Fruit fly (Drosophila melanogaster) whole organism, embryonic: ENCODE results near the gene CG11986.

ENCODE experiments used
- B-H1 ChIP-seq: fragments of 200-800 bp; sonication (Bioruptor generic); IDR thresholded peaks from 3 replicates; pipeline ENCODE4 v1.3.6; 2022; ENCODE audit warnings: missing biosample characterization, missing genetic modification characterization
- BEAF-32 ChIP-seq: fragments of 200-800 bp; sonication (Bioruptor generic); optimal IDR thresholded peaks from 3 replicates; lab custom pipeline; 2017; ENCODE audit warnings: missing biosample characterization, missing genetic modification characterization, mild to moderate bottlenecking, moderate library complexity, missing genetic modification reagents
- CG10431 ChIP-seq: fragments of 200-800 bp; sonication (Bioruptor generic); optimal IDR thresholded peaks from 3 replicates; lab custom pipeline; 2018; ENCODE audit warnings: missing biosample characterization, mild to moderate bottlenecking, missing genetic modification characterization
- CG14860 ChIP-seq: fragments of 200-800 bp; sonication (Bioruptor generic); IDR thresholded peaks from 3 replicates; pipeline ENCODE4 v1.3.6; 2022; ENCODE audit warnings: missing biosample characterization, missing genetic modification characterization; ENCODE audit not compliant: partially characterized antibody
- CG1602 ChIP-seq: fragments of 200-800 bp; sonication (Bioruptor generic); optimal IDR thresholded peaks from 3 replicates; lab custom pipeline; 2016; ENCODE audit warnings: missing biosample characterization, missing genetic modification characterization
- CG3065 ChIP-seq: fragments of 200-800 bp; sonication (Bioruptor generic); optimal IDR thresholded peaks from 2 replicates; lab custom pipeline; 2016; ENCODE audit warnings: missing biosample characterization, missing genetic modification characterization
- CG31365 ChIP-seq: fragments of 200-800 bp; sonication (Bioruptor generic); optimal IDR thresholded peaks from 2 replicates; lab custom pipeline; 2018; ENCODE audit warnings: missing biosample characterization, mild to moderate bottlenecking, missing genetic modification characterization
- CG3995 ChIP-seq: fragments of 200-800 bp; sonication (Bioruptor generic); optimal IDR thresholded peaks from 3 replicates; lab custom pipeline; 2016; ENCODE audit warnings: missing biosample characterization, missing genetic modification characterization
- CG43689 ChIP-seq: fragments of 200-800 bp; sonication (Bioruptor generic); IDR thresholded peaks from 2 replicates; pipeline ENCODE4 v1.3.6; 2022; ENCODE audit warnings: missing biosample characterization, missing genetic modification characterization
- CG6254 ChIP-seq: fragments of 200-800 bp; sonication (Bioruptor generic); optimal IDR thresholded peaks from 3 replicates; lab custom pipeline; 2017; ENCODE audit warnings: mild to moderate bottlenecking, missing biosample characterization, missing genetic modification reagents, missing genetic modification characterization
- CG6654 ChIP-seq: fragments of 200-800 bp; sonication (Bioruptor generic); optimal IDR thresholded peaks from 2 replicates; lab custom pipeline; 2017; ENCODE audit warnings: missing biosample characterization, mild to moderate bottlenecking, missing genetic modification characterization
- CG6689 ChIP-seq: fragments of 200-800 bp; sonication (Bioruptor generic); IDR thresholded peaks from 2 replicates; pipeline ENCODE4 v1.3.6; 2022; ENCODE audit warnings: missing biosample characterization, missing genetic modification characterization
- CG6813 ChIP-seq: fragments of 200-800 bp; sonication (Bioruptor generic); optimal IDR thresholded peaks from 2 replicates; lab custom pipeline; 2017; ENCODE audit warnings: missing biosample characterization, missing genetic modification characterization, mild to moderate bottlenecking, moderate library complexity, missing genetic modification reagents
- CG7357 ChIP-seq: fragments of 200-800 bp; sonication (Bioruptor generic); IDR thresholded peaks from 3 replicates; pipeline ENCODE4 v1.3.6; 2022; ENCODE audit warnings: missing biosample characterization, missing genetic modification characterization
- CG7987 ChIP-seq: fragments of 200-800 bp; sonication (Bioruptor generic); optimal IDR thresholded peaks from 2 replicates; lab custom pipeline; 2018; ENCODE audit warnings: missing biosample characterization, mild to moderate bottlenecking, missing genetic modification characterization, moderate library complexity
- CG8478 ChIP-seq: fragments of >200 bp; optimal IDR thresholded peaks from 2 replicates; lab custom pipeline; 2018
- CG9727 ChIP-seq: fragments of 200-800 bp; sonication (Bioruptor generic); optimal IDR thresholded peaks from 3 replicates; lab custom pipeline; 2017; ENCODE audit warnings: missing biosample characterization, mild to moderate bottlenecking, missing genetic modification characterization
- Dbx ChIP-seq: fragments of 200-800 bp; sonication (Bioruptor generic); IDR thresholded peaks from 3 replicates; pipeline ENCODE4 v1.3.6; 2022; ENCODE audit warnings: missing biosample characterization, missing genetic modification characterization
- Deaf1 ChIP-seq: fragments of 200-800 bp; optimal IDR thresholded peaks from 3 replicates; lab custom pipeline; 2019; ENCODE audit warnings: missing biosample characterization, mild to moderate bottlenecking, missing genetic modification characterization, moderate library complexity
- Doc2 ChIP-seq: fragments of 200-800 bp; sonication (Bioruptor generic); IDR thresholded peaks from 2 replicates; pipeline ENCODE4 v1.3.6; 2022; ENCODE audit warnings: missing biosample characterization, missing genetic modification characterization
- Dp ChIP-seq: fragments of 200-800 bp; sonication (Bioruptor generic); optimal IDR thresholded peaks from 2 replicates; lab custom pipeline; 2018; ENCODE audit warnings: missing biosample characterization, mild to moderate bottlenecking, missing genetic modification characterization, moderate library complexity
- Elba2 ChIP-seq: fragments of 200-800 bp; sonication (Bioruptor generic); optimal IDR thresholded peaks from 3 replicates; lab custom pipeline; 2016; ENCODE audit warnings: missing biosample characterization, missing genetic modification characterization
- H15 ChIP-seq: fragments of 200-800 bp; sonication (Bioruptor generic); IDR thresholded peaks from 3 replicates; pipeline ENCODE4 v1.3.6; 2022; ENCODE audit warnings: missing biosample characterization, missing genetic modification characterization
- H2.0 ChIP-seq: fragments of 200-800 bp; sonication (Bioruptor generic); IDR thresholded peaks from 2 replicates; pipeline ENCODE4 v1.3.6; 2022; ENCODE audit warnings: missing biosample characterization, missing genetic modification characterization
- HLH3B ChIP-seq: fragments of 200-800 bp; sonication (Bioruptor generic); IDR thresholded peaks from 2 replicates; pipeline ENCODE4 v1.3.6; 2022; ENCODE audit warnings: missing biosample characterization, missing genetic modification characterization
- HLH4C ChIP-seq: fragments of 200-800 bp; sonication (Bioruptor generic); IDR thresholded peaks from 3 replicates; pipeline ENCODE4 v1.3.6; 2022; ENCODE audit warnings: missing biosample characterization, missing genetic modification characterization; ENCODE audit not compliant: partially characterized antibody
- MESR4 ChIP-seq: fragments of 200-800 bp; sonication (Bioruptor generic); optimal IDR thresholded peaks from 2 replicates; lab custom pipeline; 2018; ENCODE audit warnings: missing biosample characterization, mild to moderate bottlenecking, missing genetic modification characterization, moderate library complexity
- Usf ChIP-seq: fragments of 200-800 bp; sonication (Bioruptor generic); optimal IDR thresholded peaks from 2 replicates; lab custom pipeline; 2017; ENCODE audit warnings: missing genotype, missing biosample characterization, missing genetic modification characterization
- ara ChIP-seq: fragments of 200-800 bp; sonication (Bioruptor generic); IDR thresholded peaks from 2 replicates; pipeline ENCODE4 v1.3.6; 2022; ENCODE audit warnings: missing biosample characterization, missing genetic modification characterization
- bigmax ChIP-seq: fragments of 200-800 bp; sonication (Bioruptor generic); optimal IDR thresholded peaks from 2 replicates; lab custom pipeline; 2018; ENCODE audit warnings: missing biosample characterization, mild to moderate bottlenecking, missing genetic modification characterization
- cg ChIP-seq: fragments of 200-800 bp; sonication (Bioruptor generic); optimal IDR thresholded peaks from 3 replicates; lab custom pipeline; 2019; ENCODE audit warnings: missing biosample characterization, mild to moderate bottlenecking, missing genetic modification characterization, moderate library complexity
- crc ChIP-seq: fragments of 200-800 bp; sonication (Bioruptor generic); optimal IDR thresholded peaks from 2 replicates; lab custom pipeline; 2016; ENCODE audit warnings: missing biosample characterization, missing genetic modification characterization
- crp ChIP-seq, 2 experiments: fragments of 200-800 bp; sonication (Bioruptor generic); optimal IDR thresholded peaks; 2 replicates in 1 of 2; 3 replicates in 1 of 2; lab custom pipeline; 2017; ENCODE audit warnings: missing biosample characterization in 2 of 2, missing genetic modification characterization in 2 of 2, mild to moderate bottlenecking in 1 of 2, moderate library complexity in 1 of 2
- cwo ChIP-seq: fragments of 200-800 bp; sonication (Bioruptor generic); optimal IDR thresholded peaks from 3 replicates; lab custom pipeline; 2017; ENCODE audit warnings: missing biosample characterization, missing genetic modification characterization, mild to moderate bottlenecking, moderate library complexity, missing genetic modification reagents
- dm ChIP-seq: fragments of 200-800 bp; sonication (Bioruptor generic); optimal IDR thresholded peaks from 3 replicates; lab custom pipeline; 2016; ENCODE audit warnings: missing biosample characterization, missing genetic modification characterization
- eve ChIP-seq, 2 experiments: fragments of >200 bp; optimal IDR thresholded peaks; 2 replicates each; lab custom pipeline; 2017; ENCODE audit warnings: missing biosample characterization in 2 of 2, missing genetic modification characterization in 2 of 2
- fd102C ChIP-seq: fragments of 200-800 bp; sonication (Bioruptor generic); optimal IDR thresholded peaks from 2 replicates; lab custom pipeline; 2018; ENCODE audit warnings: missing biosample characterization, mild to moderate bottlenecking, missing genetic modification characterization, moderate library complexity
- gsb ChIP-seq: fragments of 200-800 bp; sonication (Bioruptor generic); IDR thresholded peaks from 2 replicates; pipeline ENCODE4 v1.3.6; 2022; ENCODE audit warnings: missing biosample characterization, missing genetic modification characterization
- kni ChIP-seq: fragments of 200-800 bp; sonication (Bioruptor generic); optimal IDR thresholded peaks from 3 replicates; lab custom pipeline; 2017; ENCODE audit warnings: mild to moderate bottlenecking, missing biosample characterization, missing genetic modification reagents, missing genetic modification characterization
- lola ChIP-seq, 3 experiments: fragments of >200 bp in 2 of 3; fragments of 200-800 bp in 1 of 3; sonication (Bioruptor generic) in 1 of 3; optimal IDR thresholded peaks; 2 replicates each; lab custom pipeline; 2017 to 2019; ENCODE audit warnings: missing biosample characterization in 3 of 3, missing genetic modification characterization in 3 of 3, mild to moderate bottlenecking in 1 of 3, moderate library complexity in 1 of 3
- nerfin-1 ChIP-seq: fragments of 200-800 bp; sonication (Bioruptor generic); optimal IDR thresholded peaks from 3 replicates; lab custom pipeline; 2019; ENCODE audit warnings: missing biosample characterization, mild to moderate bottlenecking, missing genetic modification characterization, moderate library complexity
- nerfin-2 ChIP-seq: fragments of 200-800 bp; sonication (Bioruptor generic); IDR thresholded peaks from 2 replicates; pipeline ENCODE4 v1.3.6; 2022; ENCODE audit warnings: missing biosample characterization, missing genetic modification characterization; ENCODE audit not compliant: partially characterized antibody
- trem ChIP-seq: fragments of 200-800 bp; optimal IDR thresholded peaks from 3 replicates; lab custom pipeline; 2019; ENCODE audit warnings: missing biosample characterization, mild to moderate bottlenecking, missing genetic modification characterization, moderate library complexity
- vfl ChIP-seq: fragments of 200-800 bp; sonication (Bioruptor generic); optimal IDR thresholded peaks from 2 replicates; lab custom pipeline; 2016; ENCODE audit warnings: missing biosample characterization, missing genetic modification characterization
- wek ChIP-seq: fragments of 200-800 bp; sonication (Bioruptor generic); optimal IDR thresholded peaks from 3 replicates; lab custom pipeline; 2018; ENCODE audit warnings: missing biosample characterization, mild to moderate bottlenecking, missing genetic modification characterization, moderate library complexity

CG11986 gene

DNA sequence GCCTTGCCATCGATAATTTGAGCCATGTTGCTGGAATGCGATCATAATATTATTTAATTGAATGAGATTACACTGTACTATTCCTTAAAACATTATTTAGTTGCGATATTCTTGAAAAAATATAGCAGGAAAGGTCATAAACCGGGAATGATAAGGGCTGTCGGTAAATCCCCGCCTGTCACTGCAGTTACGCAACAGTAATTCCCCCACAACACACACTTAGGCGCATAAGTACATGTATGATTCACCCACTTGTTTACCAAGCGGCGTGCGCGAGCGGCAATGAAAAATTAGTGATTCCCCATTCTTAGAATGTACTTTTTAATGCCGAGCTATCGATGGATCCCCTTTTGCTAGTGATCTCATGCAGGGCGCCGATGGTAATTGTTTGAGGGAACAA is 28.4 kb downstream of the CG11986 start (continued):
- TF ChIP-seq CG10431 (no peak), H2.0 (no peak), cg (peak; percentile 2), HLH3B (GFP tag; lab: Robert Waterston, UW) (no peak), CG7987 (GFP tag; lab: Kevin White, UChicago) (no peak), CG7357 (GFP tag; lab: Robert Waterston, UW) (no peak), CG31365 (tag; lab: Kevin White, UChicago) (no peak), crc (GFP tag; lab: Kevin White, UChicago) (no peak), fd102C (GFP tag; lab: Kevin White, UChicago) (no peak), ara (GFP tag; lab: Robert Waterston, UW) (no peak), cwo (GFP tag; lab: Kevin White, UChicago) (no peak), Dbx (GFP tag; lab: Robert Waterston, UW) (no peak), BEAF-32 (GFP tag; lab: Kevin White, UChicago) (peak; percentile 1)

DNA sequence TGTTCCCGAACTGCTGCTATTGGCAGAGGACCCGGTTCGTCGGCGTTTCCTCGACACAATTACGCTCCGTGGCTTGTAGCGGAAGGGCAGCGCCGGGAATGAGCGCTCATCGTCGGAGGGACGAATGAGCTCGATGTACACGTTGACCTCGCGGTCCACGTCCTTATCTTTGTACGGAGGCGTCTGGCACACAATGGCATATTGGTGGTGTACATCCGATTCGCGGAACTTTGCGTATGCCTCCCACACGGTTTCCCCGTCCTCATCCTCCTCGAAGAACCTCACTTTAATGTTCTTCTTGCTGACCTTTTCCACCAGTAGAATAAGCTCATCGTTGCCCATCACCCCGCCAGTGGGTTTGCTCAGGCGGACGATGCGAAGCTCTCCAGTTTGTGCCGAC is 30.5 kb downstream of the CG11986 start:
- TF ChIP-seq CG43689 (no peak), B-H1 (GFP tag; lab: Robert Waterston, UW) (no peak), CG9727 (no peak), gsb (GFP tag; lab: Robert Waterston, UW) (no peak), bigmax (no peak), CG1602 (no peak), CG14860 (GFP tag; lab: Robert Waterston, UW) (no peak), CG6689 (no peak), nerfin-2 (no peak), Deaf1 (tag; lab: Kevin White, UChicago) (no peak), CG6254 (GFP tag; lab: Kevin White, UChicago) (no peak), CG8478 (lab: Kevin White, UChicago) (peak; percentile 14), Dbx (GFP tag; lab: Robert Waterston, UW) (0 out of 3 replicates have a peak, but pooled peaks have one; percentile 20)
- TF ChIP-seq, all 482 proteins: peak for 2

DNA sequence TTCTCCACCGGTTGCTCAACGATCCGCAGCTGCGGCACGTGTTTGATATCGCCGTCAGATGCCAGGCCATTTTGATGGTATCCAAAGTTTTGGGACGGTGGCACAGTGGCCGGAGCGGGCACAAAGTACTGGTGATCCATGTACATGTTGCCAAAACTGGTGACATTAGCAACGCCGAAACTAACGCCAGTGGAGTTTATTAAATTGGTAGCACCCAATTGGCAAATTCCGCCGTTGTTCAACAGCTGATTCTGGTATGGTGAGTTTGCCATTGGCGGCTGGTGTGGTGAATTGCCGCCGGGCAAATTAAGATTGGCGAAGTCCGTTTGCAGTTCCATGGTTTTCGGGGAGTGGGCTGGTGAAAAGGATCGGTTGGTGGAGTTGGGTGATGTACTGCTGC is 31.7 kb downstream of the CG11986 start:
- TF ChIP-seq CG6813 (GFP tag; lab: Kevin White, UChicago) (no peak), trem (tag; lab: Kevin White, UChicago) (peak; percentile 20), CG6654 (no peak), H15 (no peak), vfl (GFP tag; lab: Kevin White, UChicago) (no peak), Elba2 (peak; percentile 87), crp (GFP tag; optimal IDR thresholded peaks at IDR 0.05; lab: Kevin White, UChicago) (peak in 1 of 2 experiments; percentile 79), CG3065 (GFP tag; lab: Kevin White, UChicago) (no peak), dm (GFP tag; lab: Kevin White, UChicago) (peak; percentile 12), lola (GFP tag; optimal IDR thresholded peaks at IDR 0.05; lab: Kevin White, UChicago) (no peak), kni (no peak), CG3995 (GFP tag; lab: Kevin White, UChicago) (no peak), Usf (no peak), Dp (GFP tag; lab: Kevin White, UChicago) (peak; percentile 24), wek (no peak), nerfin-1 (peak; percentile 67), HLH4C (GFP tag; lab: Robert Waterston, UW) (no peak), Doc2 (GFP tag; lab: Robert Waterston, UW) (no peak), MESR4 (GFP tag; lab: Kevin White, UChicago) (peak; percentile 11), eve (GFP tag; optimal IDR thresholded peaks at IDR 0.05; lab: Kevin White, UChicago) (no peak)
